Worm (Caenorhabditis elegans) whole organism, L1 larva: ENCODE data around the gene F38B7.11.

Experiments
- aly-2 ChIP-seq: fragments of 150-350 bp; optimal IDR thresholded peaks from 2 replicates; lab custom pipeline; 2014; ENCODE audit warnings: missing biosample characterization, missing genetic modification characterization
- ama-1 ChIP-seq: fragments of 150-350 bp; optimal IDR thresholded peaks from 2 replicates; lab custom pipeline; 2014
- blmp-1 ChIP-seq: fragments of 150-350 bp; optimal IDR thresholded peaks from 2 replicates; lab custom pipeline; 2014; ENCODE audit warnings: missing biosample characterization, missing genetic modification characterization
- ceh-82 ChIP-seq, 3 experiments: fragments of 150-350 bp in 1 of 3; sonication (generic microtip) in 2 of 3; optimal IDR thresholded peaks; 2 replicates each; lab custom pipeline; 2014 to 2017; ENCODE audit warnings: missing biosample characterization in 3 of 3, missing genetic modification characterization in 3 of 3
- ets-5 ChIP-seq: fragments of 200-800 bp; sonication (Bioruptor generic); IDR thresholded peaks from 2 replicates; pipeline ENCODE4 v1.3.6; 2022; ENCODE audit warnings: missing genetic modification characterization, missing compliant biosample characterization
- fkh-10 ChIP-seq: sonication (generic microtip); optimal IDR thresholded peaks from 2 replicates; lab custom pipeline; 2017; ENCODE audit warnings: missing biosample characterization, missing genetic modification reagents, missing genetic modification characterization
- fos-1 ChIP-seq: fragments of 150-350 bp; optimal IDR thresholded peaks from 2 replicates; lab custom pipeline; 2014; ENCODE audit warnings: missing biosample characterization, missing genetic modification characterization
- hlh-17 ChIP-seq: fragments of 200-800 bp; sonication (Bioruptor generic); optimal IDR thresholded peaks from 2 replicates; lab custom pipeline; 2018; ENCODE audit warnings: missing genetic modification characterization, mild to moderate bottlenecking, missing compliant biosample characterization, moderate library complexity, borderline replicate concordance
- lsy-2 ChIP-seq, 2 experiments: fragments of 150-350 bp; optimal IDR thresholded peaks; 2 replicates each; lab custom pipeline; 2014; ENCODE audit warnings: missing biosample characterization in 2 of 2, missing genetic modification characterization in 2 of 2
- nhr-47 ChIP-seq: sonication (generic microtip); optimal IDR thresholded peaks from 2 replicates; lab custom pipeline; 2016; ENCODE audit warnings: mild to moderate bottlenecking, missing genetic modification characterization, moderate library complexity, missing compliant biosample characterization
- tbx-2 ChIP-seq: sonication (generic microtip); optimal IDR thresholded peaks from 2 replicates; lab custom pipeline; 2016; ENCODE audit warnings: missing genetic modification characterization, missing compliant biosample characterization
- unc-130 ChIP-seq: fragments of 150-350 bp; optimal IDR thresholded peaks from 2 replicates; lab custom pipeline; 2017; ENCODE audit warnings: missing biosample characterization, missing genetic modification characterization, inconsistent platforms
- unc-62 ChIP-seq: fragments of 150-350 bp; optimal IDR thresholded peaks from 2 replicates; lab custom pipeline; 2014; ENCODE audit warnings: missing biosample characterization, missing genetic modification reagents, missing genetic modification characterization

ce11 chrV:11506347-11506746, 40.5 kb upstream of the F38B7.11 start:
- TF ChIP-seq ceh-82 (tag; optimal IDR thresholded peaks at IDR 0.05; lab: Kevin White, UChicago) (no peak), aly-2 (tag; lab: Kevin White, UChicago) (no peak), ama-1 (lab: Kevin White, UChicago) (no peak), fkh-10 (no peak), hlh-17 (no peak), unc-62 (GFP tag; lab: Kevin White, UChicago) (no peak), ets-5 (GFP tag; lab: Robert Waterston, UW) (no peak), blmp-1 (tag; lab: Kevin White, UChicago) (no peak), nhr-47 (tag; lab: Kevin White, UChicago) (no peak), tbx-2 (tag; lab: Kevin White, UChicago) (no peak), lsy-2 (tag; optimal IDR thresholded peaks at IDR 0.05; lab: Kevin White, UChicago) (peak; percentile 30 to 56), unc-130 (peak; percentile 27), fos-1 (tag; lab: Kevin White, UChicago) (no peak)
